Worm (Caenorhabditis elegans) whole organism, L4 larva: Measurements from ENCODE around the gene F59B10.4.
A peak's percentile ranks its signal among the peaks of the same experiment; 100 is the strongest.

ENCODE experiments used
- D1046.2 ChIP-seq: fragments of 200-800 bp; sonication (Bioruptor generic); IDR thresholded peaks from 2 replicates; pipeline ENCODE4 v1.3.6; 2022; ENCODE audit warnings: missing genetic modification characterization, missing compliant biosample characterization
- F26F4.8 ChIP-seq: fragments of 200-800 bp; sonication (Bioruptor generic); conservative IDR thresholded peaks from 2 replicates; pipeline ENCODE4 v1.3.6; 2022; ENCODE audit warnings: missing genetic modification characterization, missing compliant biosample characterization
- R02D3.7 ChIP-seq: fragments of 150-350 bp; sonication (generic microtip); optimal IDR thresholded peaks from 3 replicates; lab custom pipeline; 2014; ENCODE audit warnings: missing biosample characterization, missing genetic modification characterization
- T26A8.4 ChIP-seq: fragments of 200-800 bp; sonication (Bioruptor generic); IDR thresholded peaks from 2 replicates; pipeline ENCODE4 v1.3.6; 2022; ENCODE audit warnings: missing genetic modification characterization, missing compliant biosample characterization
- Y105C5A.15 ChIP-seq: fragments of 200-800 bp; sonication (Bioruptor generic); IDR thresholded peaks from 2 replicates; pipeline ENCODE4 v1.3.6; 2022; ENCODE audit warnings: missing genetic modification characterization, missing compliant biosample characterization
- Y75B8A.6 ChIP-seq: fragments of 200-800 bp; sonication (Bioruptor generic); IDR thresholded peaks from 2 replicates; pipeline ENCODE4 v1.3.6; 2022; ENCODE audit warnings: missing genetic modification reagents, missing genetic modification characterization, missing compliant biosample characterization
- ZK337.2 ChIP-seq: fragments of 200-800 bp; sonication (Bioruptor generic); IDR thresholded peaks from 2 replicates; pipeline ENCODE4 v1.3.6; 2022; ENCODE audit warnings: missing genetic modification reagents, missing genetic modification characterization, missing compliant biosample characterization
- aly-2 ChIP-seq: sonication (generic microtip); optimal IDR thresholded peaks from 2 replicates; lab custom pipeline; 2018; ENCODE audit warnings: missing biosample characterization, missing genetic modification characterization
- ama-1 ChIP-seq: fragments of 150-350 bp; optimal IDR thresholded peaks from 2 replicates; lab custom pipeline; 2014; ENCODE audit warnings: inconsistent platforms, mixed read lengths
- arid-1 ChIP-seq: fragments of 200-800 bp; sonication (Bioruptor generic); conservative IDR thresholded peaks from 2 replicates; pipeline ENCODE4 v1.3.6; 2022; ENCODE audit warnings: missing genetic modification reagents, missing genetic modification characterization, missing compliant biosample characterization
- ceh-32 ChIP-seq: sonication (generic microtip); optimal IDR thresholded peaks from 2 replicates; lab custom pipeline; 2016; ENCODE audit warnings: mild to moderate bottlenecking, missing genetic modification characterization, missing compliant biosample characterization; ENCODE audit not compliant: poor library complexity
- ceh-62 ChIP-seq: sonication (generic microtip); optimal IDR thresholded peaks from 2 replicates; lab custom pipeline; 2017; ENCODE audit warnings: missing biosample characterization, missing genetic modification characterization
- ceh-82 ChIP-seq: sonication (generic microtip); optimal IDR thresholded peaks from 2 replicates; lab custom pipeline; 2017; ENCODE audit warnings: missing biosample characterization, missing genetic modification characterization
- ces-1 ChIP-seq: fragments of 150-350 bp; sonication (generic microtip); optimal IDR thresholded peaks from 4 replicates; lab custom pipeline; 2014; ENCODE audit warnings: missing biosample characterization, missing genetic modification reagents, missing genetic modification characterization
- cey-2 ChIP-seq: sonication (generic microtip); optimal IDR thresholded peaks from 3 replicates; lab custom pipeline; 2017; ENCODE audit warnings: missing genetic modification characterization, mild to moderate bottlenecking, missing compliant biosample characterization, antibody characterized with exemption, borderline replicate concordance; ENCODE audit not compliant: insufficient read depth
- ctbp-1 ChIP-seq: fragments of 200-800 bp; sonication (Bioruptor generic); IDR thresholded peaks from 2 replicates; pipeline ENCODE4 v1.3.6; 2022; ENCODE audit warnings: missing genetic modification reagents, missing genetic modification characterization, missing compliant biosample characterization
- dmd-6 ChIP-seq: fragments of 200-800 bp; sonication (Bioruptor generic); IDR thresholded peaks from 2 replicates; pipeline ENCODE4 v1.3.6; 2022; ENCODE audit warnings: missing genetic modification reagents, missing genetic modification characterization, missing compliant biosample characterization
- dpl-1 ChIP-seq: fragments of 150-350 bp; optimal IDR thresholded peaks from 2 replicates; lab custom pipeline; 2014; ENCODE audit warnings: missing biosample characterization, missing genetic modification reagents, missing genetic modification characterization
- egl-27 ChIP-seq: sonication (generic microtip); optimal IDR thresholded peaks from 3 replicates; lab custom pipeline; 2017; ENCODE audit warnings: missing biosample characterization, missing genetic modification reagents, missing genetic modification characterization
- fkh-10 ChIP-seq: fragments of 150-350 bp; optimal IDR thresholded peaks from 2 replicates; lab custom pipeline; 2014; ENCODE audit warnings: missing biosample characterization, missing genetic modification reagents, missing genetic modification characterization
- hif-1 ChIP-seq, 2 experiments: sonication (generic microtip); optimal IDR thresholded peaks; 2 replicates each; lab custom pipeline; 2016 to 2017; ENCODE audit warnings: missing compliant biosample characterization in 2 of 2, missing genetic modification characterization in 2 of 2, missing genetic modification reagents in 2 of 2, missing genotype in 2 of 2, mild to moderate bottlenecking in 1 of 2
- hlh-30 ChIP-seq: sonication (generic microtip); optimal IDR thresholded peaks from 2 replicates; lab custom pipeline; 2017; ENCODE audit warnings: antibody characterized with exemption, mild to moderate bottlenecking, missing genetic modification characterization, missing compliant biosample characterization; ENCODE audit not compliant: insufficient read depth
- jun-1 ChIP-seq: fragments of 150-350 bp; optimal IDR thresholded peaks from 2 replicates; lab custom pipeline; 2014; ENCODE audit warnings: missing biosample characterization, missing genetic modification reagents, missing genetic modification characterization
- lin-1 ChIP-seq: fragments of 200-800 bp; sonication (Bioruptor generic); IDR thresholded peaks from 2 replicates; pipeline ENCODE4 v1.3.6; 2022; ENCODE audit warnings: missing genetic modification reagents, missing genetic modification characterization, missing compliant biosample characterization
- lin-13 ChIP-seq: fragments of 150-350 bp; optimal IDR thresholded peaks from 2 replicates; lab custom pipeline; 2014; ENCODE audit warnings: missing biosample characterization, missing genetic modification reagents, missing genetic modification characterization
- lin-15B ChIP-seq: fragments of 150-350 bp; sonication (generic microtip); optimal IDR thresholded peaks from 3 replicates; lab custom pipeline; 2014; ENCODE audit warnings: missing biosample characterization, missing genetic modification characterization
- lin-29 ChIP-seq: fragments of 200-800 bp; sonication (Bioruptor generic); IDR thresholded peaks from 2 replicates; pipeline ENCODE4 v1.3.6; 2022; ENCODE audit warnings: missing genetic modification reagents, missing genetic modification characterization, missing compliant biosample characterization
- lin-38 ChIP-seq: fragments of 200-800 bp; sonication (Bioruptor generic); IDR thresholded peaks from 2 replicates; pipeline ENCODE4 v1.3.6; 2022; ENCODE audit warnings: missing genetic modification reagents, missing genetic modification characterization, missing compliant biosample characterization
- lir-3 ChIP-seq: sonication (generic microtip); optimal IDR thresholded peaks from 2 replicates; lab custom pipeline; 2016; ENCODE audit warnings: mild to moderate bottlenecking, missing genetic modification characterization, missing compliant biosample characterization
- lsy-2 ChIP-seq, 2 experiments: fragments of 150-350 bp in 1 of 2; sonication (generic microtip) in 1 of 2; optimal IDR thresholded peaks; 2 replicates each; lab custom pipeline; 2014 to 2017; ENCODE audit warnings: missing biosample characterization in 2 of 2, missing genetic modification characterization in 2 of 2
- madf-5 ChIP-seq, 2 experiments: fragments of 200-800 bp; sonication (Bioruptor generic); IDR thresholded peaks; 2 replicates each; pipeline ENCODE4 v1.3.6; 2022; ENCODE audit warnings: missing compliant biosample characterization in 2 of 2, missing genetic modification characterization in 2 of 2
- mep-1 ChIP-seq: fragments of 150-350 bp; sonication (generic microtip); optimal IDR thresholded peaks from 3 replicates; lab custom pipeline; 2014; ENCODE audit warnings: missing biosample characterization, missing genetic modification characterization
- mxl-3 ChIP-seq: fragments of 200-800 bp; sonication (Bioruptor generic); optimal IDR thresholded peaks from 2 replicates; lab custom pipeline; 2018; ENCODE audit warnings: mild to moderate bottlenecking, missing genetic modification characterization, missing compliant biosample characterization
- nhr-10 ChIP-seq: fragments of 150-350 bp; optimal IDR thresholded peaks from 2 replicates; lab custom pipeline; 2014; ENCODE audit warnings: missing biosample characterization, missing genetic modification characterization
- nhr-102 ChIP-seq: sonication (generic microtip); optimal IDR thresholded peaks from 2 replicates; lab custom pipeline; 2016; ENCODE audit warnings: mild to moderate bottlenecking, missing genetic modification characterization, moderate library complexity, missing compliant biosample characterization
- nhr-28 ChIP-seq: fragments of 150-350 bp; optimal IDR thresholded peaks from 2 replicates; lab custom pipeline; 2014; ENCODE audit warnings: missing biosample characterization, missing genetic modification characterization
- nhr-42 ChIP-seq: fragments of 200-800 bp; sonication (Bioruptor generic); IDR thresholded peaks from 2 replicates; pipeline ENCODE4 v1.3.6; 2022; ENCODE audit warnings: missing genetic modification characterization, missing compliant biosample characterization
- nhr-48 ChIP-seq: sonication (generic microtip); optimal IDR thresholded peaks from 2 replicates; lab custom pipeline; 2016; ENCODE audit warnings: mild to moderate bottlenecking, missing genetic modification characterization, missing compliant biosample characterization
- nhr-6 ChIP-seq: fragments of 150-350 bp; optimal IDR thresholded peaks from 2 replicates; lab custom pipeline; 2014; ENCODE audit warnings: missing biosample characterization, missing genetic modification characterization
- nhr-77 ChIP-seq: fragments of 150-350 bp; optimal IDR thresholded peaks from 2 replicates; lab custom pipeline; 2014; ENCODE audit warnings: missing biosample characterization, missing genetic modification characterization
- pha-4 ChIP-seq, 2 experiments: fragments of 150-350 bp in 1 of 2; fragments of 200-800 bp in 1 of 2; sonication (Bioruptor generic) in 1 of 2; IDR thresholded peaks in 1 of 2; optimal IDR thresholded peaks in 1 of 2; 2 replicates each; pipeline versions ENCODE4 v1.3.6 to Lab custom; 2014 to 2022; ENCODE audit warnings: missing genetic modification characterization in 2 of 2, missing genetic modification reagents in 2 of 2, missing biosample characterization in 1 of 2, missing compliant biosample characterization in 1 of 2
- pqm-1 ChIP-seq: sonication (generic microtip); optimal IDR thresholded peaks from 2 replicates; lab custom pipeline; 2017; ENCODE audit warnings: missing biosample characterization, missing genetic modification characterization
- sdz-12 ChIP-seq: fragments of 200-800 bp; sonication (Bioruptor generic); optimal IDR thresholded peaks from 2 replicates; lab custom pipeline; 2018; ENCODE audit warnings: mild to moderate bottlenecking, missing genetic modification characterization, missing compliant biosample characterization
- set-16 ChIP-seq: fragments of 200-800 bp; sonication (Bioruptor generic); IDR thresholded peaks from 2 replicates; pipeline ENCODE4 v1.3.6; 2022; ENCODE audit warnings: missing genetic modification reagents, missing genetic modification characterization, missing compliant biosample characterization
- skn-1 ChIP-seq: fragments of 150-350 bp; optimal IDR thresholded peaks from 2 replicates; lab custom pipeline; 2014; ENCODE audit warnings: missing biosample characterization, missing genetic modification characterization
- snpc-4 ChIP-seq: fragments of 150-350 bp; optimal IDR thresholded peaks from 2 replicates; lab custom pipeline; 2014; ENCODE audit warnings: missing biosample characterization, missing genetic modification characterization
- unc-130 ChIP-seq: sonication (generic microtip); optimal IDR thresholded peaks from 2 replicates; lab custom pipeline; 2016; ENCODE audit warnings: missing genetic modification reagents, missing genetic modification characterization, missing compliant biosample characterization
- zip-11 ChIP-seq: fragments of 200-800 bp; sonication (Bioruptor generic); IDR thresholded peaks from 2 replicates; pipeline ENCODE4 v1.3.6; 2022; ENCODE audit warnings: missing genetic modification characterization, missing compliant biosample characterization
- ztf-7 ChIP-seq: fragments of 150-350 bp; optimal IDR thresholded peaks from 2 replicates; lab custom pipeline; 2014; ENCODE audit warnings: missing biosample characterization, missing genetic modification characterization

F59B10.4 gene

DNA sequence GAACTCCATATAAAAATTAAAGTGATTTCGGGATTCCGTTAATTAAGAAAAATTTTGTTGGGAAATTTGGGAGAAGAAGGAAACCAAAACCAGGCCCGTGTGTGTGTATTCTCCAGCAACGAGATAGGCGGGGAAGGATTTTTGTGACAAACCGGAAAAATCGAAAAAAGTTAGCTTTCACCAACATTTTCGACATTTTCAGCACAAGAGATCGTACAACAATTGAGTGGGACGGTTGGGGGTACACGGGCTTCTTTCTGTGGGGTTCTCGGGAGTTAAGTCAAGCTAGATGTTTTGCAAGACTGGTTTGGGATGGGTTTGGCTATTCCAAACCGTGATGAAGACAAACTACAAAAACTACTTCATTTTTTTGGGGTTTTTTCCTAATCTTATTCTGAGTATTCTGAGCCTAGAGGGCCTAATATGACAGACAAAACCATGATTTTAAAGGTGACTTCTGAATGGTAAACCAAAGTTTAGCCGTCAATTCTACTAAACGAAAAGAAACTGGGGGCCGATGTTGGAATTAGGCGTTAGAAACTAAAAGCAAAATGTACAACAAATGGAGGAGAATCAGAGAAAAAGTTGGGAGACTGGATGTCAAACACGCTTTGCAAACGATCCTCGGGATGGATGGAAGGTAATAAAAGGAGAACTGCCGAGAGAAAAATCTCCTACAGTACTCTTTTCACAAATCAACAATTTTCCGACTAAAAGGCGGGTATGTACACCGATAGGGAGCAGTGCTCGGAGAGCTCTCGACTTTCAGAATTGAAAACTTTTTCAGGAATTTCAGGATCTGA is 23.9 kb upstream of the F59B10.4 start (continued):
- TF ChIP-seq ztf-7 (tag; lab: Kevin White, UChicago) (no peak), nhr-6 (peak; percentile 4), mep-1 (tag; lab: Kevin White, UChicago) (peak; percentile 53), ZK337.2 (peak; percentile 55; the same call in 1 of the 2 replicates), lin-29 (peak; percentile 52), lir-3 (tag; lab: Kevin White, UChicago) (no peak), T26A8.4 (GFP tag; lab: Robert Waterston, UW) (peak; percentile 51), Y75B8A.6 (no peak; the same call in 1 of the 2 replicates), nhr-28 (tag; lab: Kevin White, UChicago) (no peak), jun-1 (tag; lab: Kevin White, UChicago) (no peak), lin-15B (tag; lab: Kevin White, UChicago) (no peak), ceh-82 (tag; lab: Kevin White, UChicago) (no peak), hlh-30 (tag; lab: Kevin White, UChicago) (no peak), aly-2 (tag; lab: Kevin White, UChicago) (no peak), nhr-48 (tag; lab: Kevin White, UChicago) (peak; percentile 7), pha-4 (GFP tag; IDR thresholded peaks at IDR 0.05; lab: Robert Waterston, UW) (no peak; the same call in none of the 2 replicates), pha-4 (tag; optimal IDR thresholded peaks at IDR 0.05; lab: Kevin White, UChicago) (no peak), arid-1 (GFP tag; lab: Robert Waterston, UW) (peak; percentile 66; the same call in 1 of the 2 replicates), R02D3.7 (no peak), fkh-10 (GFP tag; lab: Kevin White, UChicago) (no peak), hif-1 (tag; optimal IDR thresholded peaks at IDR 0.05; lab: Kevin White, UChicago) (no peak), lin-1 (GFP tag; lab: Robert Waterston, UW) (no peak; the same call in none of the 2 replicates), dpl-1 (GFP tag; lab: Kevin White, UChicago) (no peak), cey-2 (tag; lab: Kevin White, UChicago) (no peak), madf-5 (GFP tag; IDR thresholded peaks at IDR 0.05; lab: Robert Waterston, UW) (peak; percentile 3 to 47; a peak in 2 of 4 replicates), lsy-2 (tag; optimal IDR thresholded peaks at IDR 0.05; lab: Kevin White, UChicago) (peak in 1 of 2 experiments; percentile 29), zip-11 (GFP tag; lab: Robert Waterston, UW) (no peak; the same call in 1 of the 2 replicates), ceh-32 (tag; lab: Kevin White, UChicago) (no peak), set-16 (GFP tag; lab: Robert Waterston, UW) (no peak), Y105C5A.15 (GFP tag; lab: Robert Waterston, UW) (peak; percentile 14; the same call in 1 of the 2 replicates), ces-1 (GFP tag; lab: Kevin White, UChicago) (no peak), ama-1 (lab: Kevin White, UChicago) (peak; percentile 90), nhr-42 (GFP tag; lab: Robert Waterston, UW) (no peak), dmd-6 (peak; percentile 16; the same call in 1 of the 2 replicates), ctbp-1 (GFP tag; lab: Robert Waterston, UW) (peak; percentile 67; the same call in 1 of the 2 replicates), nhr-102 (tag; lab: Kevin White, UChicago) (no peak), unc-130 (GFP tag; lab: Kevin White, UChicago) (no peak), pqm-1 (no peak), nhr-10 (no peak), F26F4.8 (GFP tag; lab: Robert Waterston, UW) (0 out of 2 replicates have a peak, but pooled peaks have one; percentile 6), lin-38 (GFP tag; lab: Robert Waterston, UW) (peak; percentile 42), D1046.2 (GFP tag; lab: Robert Waterston, UW) (peak; percentile 57; the same call in 1 of the 2 replicates), mxl-3 (GFP tag; lab: Kevin White, UChicago) (no peak), skn-1 (tag; lab: Kevin White, UChicago) (no peak), snpc-4 (tag; lab: Kevin White, UChicago) (no peak), sdz-12 (peak; percentile 38), ceh-62 (tag; lab: Kevin White, UChicago) (no peak), nhr-77 (tag; lab: Kevin White, UChicago) (no peak), egl-27 (tag; lab: Kevin White, UChicago) (no peak), lin-13 (no peak)
